Worm (Caenorhabditis elegans) whole organism, midembryonic: ENCODE results near the gene ugt-50.

Experiments used
- flt-1 ChIP-seq: fragments of 200-800 bp; sonication (Bioruptor generic); IDR thresholded peaks from 2 replicates; pipeline ENCODE4 v1.3.6; 2022; ENCODE audit warnings: missing genetic modification characterization, missing compliant biosample characterization
- med-1 ChIP-seq: sonication (generic microtip); optimal IDR thresholded peaks from 2 replicates; lab custom pipeline; 2017; ENCODE audit warnings: missing genetic modification characterization, mild to moderate bottlenecking, missing compliant biosample characterization, antibody characterized with exemption, missing genetic modification reagents; ENCODE audit not compliant: insufficient read depth
- tab-1 ChIP-seq: fragments of 200-800 bp; sonication (Bioruptor generic); IDR thresholded peaks from 2 replicates; pipeline ENCODE4 v1.3.6; 2022; ENCODE audit warnings: missing genetic modification characterization, missing compliant biosample characterization

DNA sequence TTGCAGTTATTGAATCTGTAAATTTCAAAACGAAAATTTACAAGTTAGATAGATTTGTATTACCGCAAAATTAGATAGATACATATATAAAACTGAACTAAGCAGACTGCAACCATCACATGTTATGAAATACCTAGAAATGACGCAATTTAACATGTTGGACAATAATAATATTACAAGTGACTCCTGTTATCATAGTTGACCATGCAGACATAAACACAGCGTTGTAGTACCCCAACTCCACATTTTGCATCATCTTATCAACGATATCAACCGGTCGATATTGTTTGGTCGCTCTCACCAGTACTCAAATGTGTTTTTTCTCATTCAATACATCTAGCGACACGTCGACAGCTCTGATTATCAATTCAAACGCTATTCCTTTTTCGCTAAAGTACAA is at the start of gene ugt-50:
- TF ChIP-seq flt-1 (GFP tag; lab: Robert Waterston, UW) (no peak), med-1 (no peak), tab-1 (GFP tag; lab: Robert Waterston, UW) (no peak)
